Fruit fly (Drosophila melanogaster): ENCODE data around the gene Prosbeta4.

DNA sequence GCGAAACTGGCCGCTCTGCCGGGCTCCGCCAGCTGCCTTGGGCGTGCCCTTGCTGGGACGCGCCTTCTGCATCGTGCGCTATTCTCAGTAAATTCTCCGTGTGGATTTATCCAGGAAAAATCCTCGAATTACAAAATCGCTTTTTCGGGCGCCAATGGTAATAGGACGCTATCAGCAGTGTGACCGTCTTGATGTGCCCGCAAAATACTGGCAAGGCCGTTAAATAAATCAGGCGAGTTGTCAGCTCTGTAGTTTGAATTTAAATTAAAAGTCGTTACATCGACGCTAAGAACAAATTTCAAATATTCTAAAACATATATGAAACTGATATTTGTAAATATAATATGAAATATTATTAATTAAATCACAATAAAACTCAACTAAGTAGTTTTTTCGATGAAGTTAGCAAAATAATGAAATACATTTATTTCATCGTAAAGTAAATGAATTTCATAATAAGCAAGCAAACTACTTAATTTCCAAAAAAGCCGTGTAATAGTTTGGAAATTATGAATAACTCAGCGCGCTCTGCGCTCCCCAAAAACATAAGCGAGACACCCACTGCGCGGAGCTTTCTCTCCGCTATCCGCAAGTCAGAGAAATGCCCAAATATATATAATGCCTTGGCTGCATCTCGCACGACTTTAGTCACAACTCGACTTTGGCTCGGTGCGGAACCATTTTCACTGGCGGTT, 6.4 kb upstream of the Prosbeta4 start, which contains the start of the genes glu and ChLD3:
- TF ChIP-seq stc (GFP tag; IDR thresholded peaks at IDR 0.05), result no peak
- no peak for TF ChIP-seq CG1602 (GFP tag; optimal IDR thresholded peaks at IDR 0.05)
- peak; percentile 11 for TF ChIP-seq CG4617 (GFP tag; optimal IDR thresholded peaks at IDR 0.05; ENCODE audit: borderline replicate concordance)
- no peak for TF ChIP-seq Kr (GFP tag; optimal IDR thresholded peaks at IDR 0.05)
- peak; percentile 20 for TF ChIP-seq HmgZ (tag; optimal IDR thresholded peaks at IDR 0.05)
- TF ChIP-seq C15 (GFP tag; IDR thresholded peaks at IDR 0.05), result no peak
- TF ChIP-seq YL-1 (GFP tag; optimal IDR thresholded peaks at IDR 0.05), result peak; percentile 5
- TF ChIP-seq usp (GFP tag; optimal IDR thresholded peaks at IDR 0.05), result no peak
- TF ChIP-seq CG14860 (GFP tag; IDR thresholded peaks at IDR 0.05; ENCODE audit: partially characterized antibody), result no peak
- no peak for TF ChIP-seq CG11504 (tag; optimal IDR thresholded peaks at IDR 0.05)

All from whole organism, embryonic.